Fruit fly (Drosophila melanogaster): Measurements from ENCODE around the gene CG14324.

CG14324 gene

dm6 chr3R:17630417-17630816 lies 11.8 kb upstream of the CG14324 start, which contains the start of gene CG43175:
CG43175 (plus strand) TSS chr3R:17630717.
- TF ChIP-seq tj (GFP tag; optimal IDR thresholded peaks at IDR 0.05) = no peak
- no peak for TF ChIP-seq CG11617 (GFP tag; optimal IDR thresholded peaks at IDR 0.05)
- TF ChIP-seq CG5204 (GFP tag; optimal IDR thresholded peaks at IDR 0.05) = no peak
- TF ChIP-seq CG14711 (tag; optimal IDR thresholded peaks at IDR 0.05) = no peak
- no peak for TF ChIP-seq CG7045 (GFP tag; optimal IDR thresholded peaks at IDR 0.05)
- TF ChIP-seq cic (GFP tag; optimal IDR thresholded peaks at IDR 0.05) = no peak
- TF ChIP-seq kay (GFP tag; ENCODE audit: borderline replicate concordance) = no peak
- no peak for TF ChIP-seq bab1 (GFP tag; optimal IDR thresholded peaks at IDR 0.05)
- no peak for TF ChIP-seq Hr96 (GFP tag; optimal IDR thresholded peaks at IDR 0.05)
- no peak for TF ChIP-seq cnc (optimal IDR thresholded peaks at IDR 0.05)
- no peak for TF ChIP-seq toe (GFP tag; optimal IDR thresholded peaks at IDR 0.05)
- no peak for TF ChIP-seq ovo (GFP tag; optimal IDR thresholded peaks at IDR 0.05)
- TF ChIP-seq Mnt (GFP tag; optimal IDR thresholded peaks at IDR 0.05) = no peak
- no peak for TF ChIP-seq Crg-1 (GFP tag; optimal IDR thresholded peaks at IDR 0.05)
- TF ChIP-seq Clk (GFP tag; optimal IDR thresholded peaks at IDR 0.05) = no peak
- no peak for TF ChIP-seq pad (GFP tag; optimal IDR thresholded peaks at IDR 0.05)
- no peak for TF ChIP-seq CG1620 (GFP tag; optimal IDR thresholded peaks at IDR 0.05)

- no peak for TF ChIP-seq cic (GFP tag; optimal IDR thresholded peaks at IDR 0.05)
- no peak for TF ChIP-seq ovo (GFP tag; optimal IDR thresholded peaks at IDR 0.05)
- TF ChIP-seq CG12768 (GFP tag; optimal IDR thresholded peaks at IDR 0.05) = no peak
- no peak for TF ChIP-seq CG7101 (tag; optimal IDR thresholded peaks at IDR 0.05)
- no peak for TF ChIP-seq kay (GFP tag; ENCODE audit: borderline replicate concordance)
- no peak for TF ChIP-seq toe (GFP tag; optimal IDR thresholded peaks at IDR 0.05)
- no peak for TF ChIP-seq CG33017 (tag; optimal IDR thresholded peaks at IDR 0.05)
- no peak for TF ChIP-seq Clk (GFP tag; optimal IDR thresholded peaks at IDR 0.05)
- no peak for TF ChIP-seq CG14711 (tag; optimal IDR thresholded peaks at IDR 0.05)
- TF ChIP-seq tj (GFP tag; optimal IDR thresholded peaks at IDR 0.05) = no peak
- no peak for TF ChIP-seq CG1620 (GFP tag; optimal IDR thresholded peaks at IDR 0.05)
- no peak for TF ChIP-seq Mnt (GFP tag; optimal IDR thresholded peaks at IDR 0.05)
Measured at dm6 chr3R:17626827-17627226, 8.2 kb upstream of the CG14324 start, which contains the start of gene CG14325. CG14325 (plus strand) TSS chr3R:17627127.

DNA sequence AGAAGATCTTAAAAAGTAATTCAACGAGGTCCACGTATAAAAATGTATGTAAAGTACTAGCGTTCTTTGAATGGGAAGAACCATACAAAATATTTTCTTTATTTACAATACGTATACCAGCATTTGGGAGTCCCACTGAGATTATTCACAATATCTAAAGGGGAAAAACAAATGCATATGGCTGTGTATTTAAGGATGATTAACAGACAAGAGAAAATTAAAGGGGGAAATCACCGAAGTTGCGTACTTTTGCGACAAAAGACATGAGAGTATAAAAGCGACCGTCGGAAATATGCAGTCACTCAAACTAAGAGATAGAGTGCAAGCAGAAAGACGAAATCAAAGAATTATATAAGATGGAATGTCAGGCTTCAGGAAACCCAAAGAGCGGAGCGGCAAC lies 6.4 kb upstream of the CG14324 start, which contains the start of gene AttD:
TSS of gene AttD (plus strand) at position 301 of the 400 bp plus-strand sequence.
- TF ChIP-seq CG1620 (GFP tag; optimal IDR thresholded peaks at IDR 0.05) (no peak), CG12768 (GFP tag; optimal IDR thresholded peaks at IDR 0.05) (no peak), CG7045 (GFP tag; optimal IDR thresholded peaks at IDR 0.05) (no peak), kay (GFP tag; ENCODE audit: borderline replicate concordance) (no peak), ovo (GFP tag; optimal IDR thresholded peaks at IDR 0.05) (no peak), CG5204 (GFP tag; optimal IDR thresholded peaks at IDR 0.05) (no peak), Mnt (GFP tag; optimal IDR thresholded peaks at IDR 0.05) (no peak), CG14711 (tag; optimal IDR thresholded peaks at IDR 0.05) (no peak), pad (GFP tag; optimal IDR thresholded peaks at IDR 0.05) (no peak), bab1 (GFP tag; optimal IDR thresholded peaks at IDR 0.05) (no peak), CG33017 (tag; optimal IDR thresholded peaks at IDR 0.05) (no peak), Clk (GFP tag; optimal IDR thresholded peaks at IDR 0.05) (no peak), CG7101 (tag; optimal IDR thresholded peaks at IDR 0.05) (no peak), cnc (optimal IDR thresholded peaks at IDR 0.05) (no peak), Hr96 (GFP tag; optimal IDR thresholded peaks at IDR 0.05) (no peak), tj (GFP tag; optimal IDR thresholded peaks at IDR 0.05) (no peak), toe (GFP tag; optimal IDR thresholded peaks at IDR 0.05) (no peak)

- TF ChIP-seq Hr96 (GFP tag; optimal IDR thresholded peaks at IDR 0.05) = no peak
- TF ChIP-seq cic (GFP tag; optimal IDR thresholded peaks at IDR 0.05) = no peak
- TF ChIP-seq CG14711 (tag; optimal IDR thresholded peaks at IDR 0.05) = no peak
- no peak for TF ChIP-seq CG1620 (GFP tag; optimal IDR thresholded peaks at IDR 0.05)
- no peak for TF ChIP-seq cnc (optimal IDR thresholded peaks at IDR 0.05)
- no peak for TF ChIP-seq Clk (GFP tag; optimal IDR thresholded peaks at IDR 0.05)
- TF ChIP-seq CG33017 (tag; optimal IDR thresholded peaks at IDR 0.05) = no peak
- no peak for TF ChIP-seq toe (GFP tag; optimal IDR thresholded peaks at IDR 0.05)
- TF ChIP-seq ovo (GFP tag; optimal IDR thresholded peaks at IDR 0.05) = no peak
- no peak for TF ChIP-seq CG7101 (tag; optimal IDR thresholded peaks at IDR 0.05)
- no peak for TF ChIP-seq Mnt (GFP tag; optimal IDR thresholded peaks at IDR 0.05)
- no peak for TF ChIP-seq CG12768 (GFP tag; optimal IDR thresholded peaks at IDR 0.05)
- TF ChIP-seq Crg-1 (GFP tag; optimal IDR thresholded peaks at IDR 0.05) = no peak
- TF ChIP-seq kay (GFP tag; ENCODE audit: borderline replicate concordance) = no peak
- no peak for TF ChIP-seq CG7045 (GFP tag; optimal IDR thresholded peaks at IDR 0.05)
- no peak for TF ChIP-seq CG11617 (GFP tag; optimal IDR thresholded peaks at IDR 0.05)
- TF ChIP-seq tj (GFP tag; optimal IDR thresholded peaks at IDR 0.05) = no peak
- TF ChIP-seq bab1 (GFP tag; optimal IDR thresholded peaks at IDR 0.05) = no peak
Measured at dm6 chr3R:17624549-17624948, 6.0 kb upstream of the CG14324 start.

- TF ChIP-seq bab1 (GFP tag; optimal IDR thresholded peaks at IDR 0.05) (peak; percentile 26), CG11617 (GFP tag; optimal IDR thresholded peaks at IDR 0.05) (no peak)
Measured at dm6 chr3R:17622062-17622766, 3.6 kb upstream of the CG14324 start, which contains the start of gene CG14323. CG14323 (minus strand) TSS chr3R:17622112.

dm6 chr3R:17619726-17620282 lies 1.2 kb upstream of the CG14324 start:
- peak; percentile 22 for TF ChIP-seq CG33017 (tag; optimal IDR thresholded peaks at IDR 0.05)
- peak; percentile 5 for TF ChIP-seq ovo (GFP tag; optimal IDR thresholded peaks at IDR 0.05)
- peak; percentile 30 for TF ChIP-seq CG12768 (GFP tag; optimal IDR thresholded peaks at IDR 0.05)
- no peak for TF ChIP-seq toe (GFP tag; optimal IDR thresholded peaks at IDR 0.05)
- TF ChIP-seq bab1 (GFP tag; optimal IDR thresholded peaks at IDR 0.05) = peak; percentile 74
- TF ChIP-seq Mnt (GFP tag; optimal IDR thresholded peaks at IDR 0.05) = peak; percentile 6

All from whole organism, adult.